Worm (Caenorhabditis elegans) whole organism, mixed stage, embryonic: ENCODE results near the gene C05C9.1.

Source experiments
- blmp-1 ChIP-seq: fragments of 150-350 bp; optimal IDR thresholded peaks from 2 replicates; lab custom pipeline; 2014; ENCODE audit warnings: missing biosample characterization, missing genetic modification characterization
- ham-2 ChIP-seq: fragments of 200-800 bp; sonication (Bioruptor generic); optimal IDR thresholded peaks from 2 replicates; lab custom pipeline; 2018; ENCODE audit warnings: mild to moderate bottlenecking, missing genetic modification characterization, missing compliant biosample characterization
- hlh-1 ChIP-seq: fragments of 150-350 bp; optimal IDR thresholded peaks from 2 replicates; lab custom pipeline; 2014; ENCODE audit warnings: missing biosample characterization, missing genetic modification reagents, missing genetic modification characterization
- lsy-2 ChIP-seq: fragments of 150-350 bp; optimal IDR thresholded peaks from 2 replicates; lab custom pipeline; 2014; ENCODE audit warnings: missing biosample characterization, missing genetic modification characterization
- nhr-237 ChIP-seq: fragments of 150-350 bp; optimal IDR thresholded peaks from 2 replicates; lab custom pipeline; 2014; ENCODE audit warnings: missing biosample characterization, missing genetic modification characterization
- nhr-28 ChIP-seq: fragments of 150-350 bp; optimal IDR thresholded peaks from 2 replicates; lab custom pipeline; 2014; ENCODE audit warnings: missing biosample characterization, missing genetic modification characterization
- nhr-76 ChIP-seq: sonication (generic microtip); optimal IDR thresholded peaks from 2 replicates; lab custom pipeline; 2017; ENCODE audit warnings: missing biosample characterization, missing genetic modification characterization
- pha-4 ChIP-seq: fragments of 150-350 bp; optimal IDR thresholded peaks from 2 replicates; lab custom pipeline; 2018; ENCODE audit warnings: missing biosample characterization, missing genetic modification reagents, missing genetic modification characterization
- unc-62 ChIP-seq: fragments of 150-350 bp; optimal IDR thresholded peaks from 2 replicates; lab custom pipeline; 2014; ENCODE audit warnings: missing biosample characterization, missing genetic modification reagents, missing genetic modification characterization
- ztf-11 ChIP-seq: fragments of 150-350 bp; optimal IDR thresholded peaks from 2 replicates; lab custom pipeline; 2014; ENCODE audit warnings: missing biosample characterization, missing genetic modification characterization

DNA sequence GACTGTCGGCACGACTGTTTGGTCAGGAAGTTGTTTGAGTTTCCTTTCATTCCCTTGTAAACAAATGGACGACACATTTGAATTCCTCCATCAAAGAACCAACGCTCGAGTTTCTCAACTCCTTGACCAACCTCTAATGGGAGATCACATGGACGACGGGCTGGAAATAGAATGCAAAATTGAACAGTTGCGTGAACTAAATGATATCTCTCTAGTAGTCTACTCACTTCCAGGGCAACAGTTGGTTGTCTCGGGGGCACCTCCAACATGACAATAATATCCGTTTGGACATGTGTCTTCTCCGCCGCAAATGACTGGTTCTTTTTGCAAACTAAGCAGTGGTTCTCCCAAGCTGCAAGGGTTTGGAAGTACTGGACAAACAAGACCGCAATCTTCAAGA, 33.0 kb downstream of the C05C9.1 start:
- TF ChIP-seq ztf-11 (no peak), nhr-237 (tag; lab: Kevin White, UChicago) (no peak), blmp-1 (tag; lab: Kevin White, UChicago) (no peak), ham-2 (no peak), lsy-2 (no peak), nhr-28 (tag; lab: Kevin White, UChicago) (no peak), unc-62 (no peak), pha-4 (tag; lab: Kevin White, UChicago) (no peak), nhr-76 (no peak), hlh-1 (tag; lab: Kevin White, UChicago) (peak; percentile 90)
